Worm (Caenorhabditis elegans) whole organism, late embryonic: ENCODE data around the gene Y75B8A.34.
A peak's percentile ranks its signal among the peaks of the same experiment; 100 is the strongest.

Experiments used
- F13H6.1 ChIP-seq: sonication (generic microtip); optimal IDR thresholded peaks from 2 replicates; lab custom pipeline; 2016; ENCODE audit warnings: missing genetic modification characterization, missing compliant biosample characterization
- K09A11.1 ChIP-seq: sonication (generic microtip); optimal IDR thresholded peaks from 2 replicates; lab custom pipeline; 2017; ENCODE audit warnings: antibody characterized with exemption, mild to moderate bottlenecking, missing genetic modification characterization, missing compliant biosample characterization; ENCODE audit not compliant: insufficient read depth
- T23F11.4 ChIP-seq: fragments of 200-800 bp; sonication (Bioruptor generic); optimal IDR thresholded peaks from 2 replicates; lab custom pipeline; 2018; ENCODE audit warnings: mild to moderate bottlenecking, missing genetic modification characterization, missing compliant biosample characterization
- Y22D7AL.16 ChIP-seq: sonication (generic microtip); optimal IDR thresholded peaks from 2 replicates; lab custom pipeline; 2016; ENCODE audit warnings: missing genetic modification characterization, missing compliant biosample characterization
- ahr-1 ChIP-seq: sonication (generic microtip); optimal IDR thresholded peaks from 2 replicates; lab custom pipeline; 2016; ENCODE audit warnings: missing genetic modification characterization, missing compliant biosample characterization
- ama-1 ChIP-seq: fragments of 150-350 bp; optimal IDR thresholded peaks from 2 replicates; lab custom pipeline; 2014
- ceh-14 ChIP-seq: sonication (generic microtip); optimal IDR thresholded peaks from 2 replicates; lab custom pipeline; 2016; ENCODE audit warnings: missing genotype, missing genetic modification characterization, missing compliant biosample characterization
- ceh-18 ChIP-seq: sonication (generic microtip); optimal IDR thresholded peaks from 2 replicates; lab custom pipeline; 2016; ENCODE audit warnings: missing genetic modification characterization, missing compliant biosample characterization
- ceh-19 ChIP-seq: fragments of 200-800 bp; sonication (Bioruptor generic); optimal IDR thresholded peaks from 2 replicates; lab custom pipeline; 2018; ENCODE audit warnings: mild to moderate bottlenecking, missing genetic modification characterization, missing compliant biosample characterization
- ceh-2 ChIP-seq: sonication (generic microtip); optimal IDR thresholded peaks from 2 replicates; lab custom pipeline; 2016; ENCODE audit warnings: missing genotype, missing genetic modification characterization, missing compliant biosample characterization
- ceh-24 ChIP-seq: sonication (generic microtip); optimal IDR thresholded peaks from 2 replicates; lab custom pipeline; 2016; ENCODE audit warnings: mild to moderate bottlenecking, missing genetic modification characterization, missing compliant biosample characterization
- ceh-34 ChIP-seq: sonication (generic microtip); optimal IDR thresholded peaks from 2 replicates; lab custom pipeline; 2016; ENCODE audit warnings: mild to moderate bottlenecking, missing genetic modification characterization, missing compliant biosample characterization
- ceh-45 ChIP-seq: fragments of 200-800 bp; sonication (Bioruptor generic); IDR thresholded peaks from 2 replicates; pipeline ENCODE4 v1.3.6; 2022; ENCODE audit warnings: missing genetic modification reagents, missing genetic modification characterization, missing compliant biosample characterization
- ceh-48 ChIP-seq: sonication (generic microtip); optimal IDR thresholded peaks from 2 replicates; lab custom pipeline; 2016; ENCODE audit warnings: missing genetic modification characterization, inconsistent platforms, missing compliant biosample characterization
- ceh-6 ChIP-seq: fragments of 200-800 bp; sonication (Bioruptor generic); optimal IDR thresholded peaks from 2 replicates; lab custom pipeline; 2018; ENCODE audit warnings: mild to moderate bottlenecking, missing genetic modification characterization, missing compliant biosample characterization
- ceh-9 ChIP-seq: sonication (generic microtip); optimal IDR thresholded peaks from 2 replicates; lab custom pipeline; 2016; ENCODE audit warnings: mild to moderate bottlenecking, missing genetic modification characterization, inconsistent platforms, missing compliant biosample characterization
- che-1 ChIP-seq: sonication (generic microtip); optimal IDR thresholded peaks from 2 replicates; lab custom pipeline; 2016; ENCODE audit warnings: mild to moderate bottlenecking, missing genetic modification characterization, missing compliant biosample characterization
- dve-1 ChIP-seq: sonication (generic microtip); optimal IDR thresholded peaks from 2 replicates; lab custom pipeline; 2017; ENCODE audit warnings: antibody characterized with exemption, mild to moderate bottlenecking, missing genetic modification characterization, missing compliant biosample characterization
- elt-2 ChIP-seq: sonication (generic microtip); optimal IDR thresholded peaks from 2 replicates; lab custom pipeline; 2016; ENCODE audit warnings: missing genetic modification reagents, missing genetic modification characterization, missing compliant biosample characterization
- ets-4 ChIP-seq: sonication (generic microtip); optimal IDR thresholded peaks from 2 replicates; lab custom pipeline; 2016; ENCODE audit warnings: missing genetic modification characterization, missing compliant biosample characterization
- fax-1 ChIP-seq: sonication (generic microtip); optimal IDR thresholded peaks from 2 replicates; lab custom pipeline; 2016; ENCODE audit warnings: missing genotype, missing genetic modification characterization, missing compliant biosample characterization
- fkh-10 ChIP-seq: fragments of 150-350 bp; optimal IDR thresholded peaks from 2 replicates; lab custom pipeline; 2014; ENCODE audit warnings: missing biosample characterization, missing genetic modification reagents, missing genetic modification characterization
- fkh-6 ChIP-seq: sonication (generic microtip); optimal IDR thresholded peaks from 2 replicates; lab custom pipeline; 2016; ENCODE audit warnings: missing genetic modification characterization, missing compliant biosample characterization
- gmeb-2 ChIP-seq: sonication (generic microtip); optimal IDR thresholded peaks from 2 replicates; lab custom pipeline; 2016; ENCODE audit warnings: missing genetic modification characterization, inconsistent platforms, missing compliant biosample characterization
- hlh-15 ChIP-seq: sonication (generic microtip); optimal IDR thresholded peaks from 2 replicates; lab custom pipeline; 2016; ENCODE audit warnings: missing genetic modification characterization, missing compliant biosample characterization
- hlh-6 ChIP-seq: sonication (generic microtip); optimal IDR thresholded peaks from 2 replicates; lab custom pipeline; 2016; ENCODE audit warnings: missing genotype, missing genetic modification characterization, missing compliant biosample characterization
- lim-6 ChIP-seq: sonication (generic microtip); optimal IDR thresholded peaks from 2 replicates; lab custom pipeline; 2016; ENCODE audit warnings: missing genetic modification characterization, missing compliant biosample characterization
- lin-11 ChIP-seq: fragments of 200-800 bp; sonication (Bioruptor generic); optimal IDR thresholded peaks from 2 replicates; lab custom pipeline; 2018; ENCODE audit warnings: mild to moderate bottlenecking, missing genetic modification characterization, missing compliant biosample characterization
- madf-2 ChIP-seq: sonication (generic microtip); optimal IDR thresholded peaks from 2 replicates; lab custom pipeline; 2017; ENCODE audit warnings: missing genetic modification characterization, missing compliant biosample characterization
- nfya-1 ChIP-seq: sonication (generic microtip); optimal IDR thresholded peaks from 2 replicates; lab custom pipeline; 2017; ENCODE audit warnings: missing genetic modification characterization, mild to moderate bottlenecking, missing compliant biosample characterization, antibody characterized with exemption, moderate library complexity
- nhr-232 ChIP-seq: sonication (generic microtip); optimal IDR thresholded peaks from 2 replicates; lab custom pipeline; 2016; ENCODE audit warnings: missing genetic modification characterization, missing compliant biosample characterization
- npax-4 ChIP-seq: sonication (generic microtip); optimal IDR thresholded peaks from 2 replicates; lab custom pipeline; 2016; ENCODE audit warnings: missing genetic modification characterization, missing compliant biosample characterization
- odd-2 ChIP-seq: sonication (generic microtip); optimal IDR thresholded peaks from 2 replicates; lab custom pipeline; 2017; ENCODE audit warnings: antibody characterized with exemption, mild to moderate bottlenecking, missing genetic modification characterization, missing compliant biosample characterization
- pag-3 ChIP-seq: sonication (generic microtip); optimal IDR thresholded peaks from 2 replicates; lab custom pipeline; 2016; ENCODE audit warnings: missing compliant biosample characterization, missing genetic modification characterization, borderline replicate concordance
- pat-9 ChIP-seq: fragments of 200-800 bp; sonication (Bioruptor generic); optimal IDR thresholded peaks from 2 replicates; lab custom pipeline; 2018; ENCODE audit warnings: mild to moderate bottlenecking, missing genetic modification characterization, moderate library complexity, missing compliant biosample characterization
- pha-4 ChIP-seq: fragments of 150-350 bp; optimal IDR thresholded peaks from 2 replicates; lab custom pipeline; 2018; ENCODE audit warnings: missing biosample characterization, missing genetic modification reagents, missing genetic modification characterization
- ref-2 ChIP-seq: sonication (generic microtip); optimal IDR thresholded peaks from 2 replicates; lab custom pipeline; 2016; ENCODE audit warnings: missing genetic modification characterization, missing compliant biosample characterization
- rnt-1 ChIP-seq: sonication (generic microtip); optimal IDR thresholded peaks from 2 replicates; lab custom pipeline; 2016; ENCODE audit warnings: missing genetic modification characterization, missing compliant biosample characterization
- sdc-2 ChIP-seq: sonication (generic microtip); optimal IDR thresholded peaks from 2 replicates; lab custom pipeline; 2016; ENCODE audit warnings: missing genotype, missing genetic modification characterization, missing compliant biosample characterization
- sox-4 ChIP-seq: sonication (generic microtip); optimal IDR thresholded peaks from 2 replicates; lab custom pipeline; 2017; ENCODE audit warnings: mild to moderate bottlenecking, missing genetic modification characterization, inconsistent platforms, missing compliant biosample characterization
- tbx-2 ChIP-seq: sonication (generic microtip); optimal IDR thresholded peaks from 2 replicates; lab custom pipeline; 2016; ENCODE audit warnings: missing genetic modification characterization, missing compliant biosample characterization
- tbx-7 ChIP-seq: sonication (generic microtip); optimal IDR thresholded peaks from 2 replicates; lab custom pipeline; 2016; ENCODE audit warnings: missing genotype, missing genetic modification characterization, missing compliant biosample characterization
- ttx-3 ChIP-seq: sonication (generic microtip); optimal IDR thresholded peaks from 2 replicates; lab custom pipeline; 2016; ENCODE audit warnings: missing genetic modification reagents, missing genetic modification characterization, missing compliant biosample characterization
- zip-5 ChIP-seq: sonication (generic microtip); optimal IDR thresholded peaks from 2 replicates; lab custom pipeline; 2016; ENCODE audit warnings: missing genetic modification characterization, missing compliant biosample characterization
- ztf-16 ChIP-seq: sonication (generic microtip); optimal IDR thresholded peaks from 2 replicates; lab custom pipeline; 2017; ENCODE audit warnings: missing genetic modification characterization, missing compliant biosample characterization

Y75B8A.34 gene

DNA sequence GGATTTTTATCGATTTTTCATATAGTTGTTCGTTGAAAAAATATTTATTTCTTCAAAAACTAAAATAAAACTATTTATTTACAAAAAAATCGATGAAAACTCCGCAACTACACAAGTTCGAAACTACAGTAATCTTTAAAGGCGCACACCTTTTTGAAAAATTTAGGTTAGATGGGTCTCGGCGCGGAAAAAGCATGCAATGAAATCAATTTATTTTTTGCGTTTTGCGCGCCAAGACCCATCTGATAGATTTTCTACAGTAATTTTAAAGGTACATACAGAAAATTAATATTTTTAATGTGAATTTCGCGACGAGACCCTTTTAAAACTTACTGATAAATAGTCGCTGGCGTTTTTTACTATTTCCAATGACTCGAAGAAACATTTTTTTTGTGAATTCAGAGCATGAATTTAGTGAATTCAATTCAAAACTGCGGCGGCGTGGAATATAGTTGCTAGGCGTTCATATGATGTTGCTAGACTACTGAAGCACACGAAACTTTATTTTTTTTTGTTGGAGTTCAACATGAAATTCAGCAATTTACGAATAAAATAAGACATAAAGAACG lies 7.7 kb downstream of the Y75B8A.34 start, which contains the start of gene Y75B8A.33:
TSS of gene Y75B8A.33 (minus strand) at position 385 of the 569 bp plus-strand sequence.
- TF ChIP-seq ztf-16 (no peak), nhr-232 (tag; lab: Kevin White, UChicago) (no peak), madf-2 (no peak), Y22D7AL.16 (tag; lab: Kevin White, UChicago) (no peak), ceh-9 (tag; lab: Kevin White, UChicago) (no peak), ceh-14 (tag; lab: Kevin White, UChicago) (no peak), sdc-2 (no peak), npax-4 (tag; lab: Kevin White, UChicago) (no peak), sox-4 (tag; lab: Kevin White, UChicago) (no peak), ceh-45 (GFP tag; lab: Robert Waterston, UW) (no peak), ama-1 (no peak), ttx-3 (tag; lab: Kevin White, UChicago) (no peak), ceh-18 (tag; lab: Kevin White, UChicago) (no peak), ceh-24 (tag; lab: Kevin White, UChicago) (no peak), ahr-1 (tag; lab: Kevin White, UChicago) (no peak), nfya-1 (tag; lab: Kevin White, UChicago) (no peak), gmeb-2 (tag; lab: Kevin White, UChicago) (no peak)

DNA sequence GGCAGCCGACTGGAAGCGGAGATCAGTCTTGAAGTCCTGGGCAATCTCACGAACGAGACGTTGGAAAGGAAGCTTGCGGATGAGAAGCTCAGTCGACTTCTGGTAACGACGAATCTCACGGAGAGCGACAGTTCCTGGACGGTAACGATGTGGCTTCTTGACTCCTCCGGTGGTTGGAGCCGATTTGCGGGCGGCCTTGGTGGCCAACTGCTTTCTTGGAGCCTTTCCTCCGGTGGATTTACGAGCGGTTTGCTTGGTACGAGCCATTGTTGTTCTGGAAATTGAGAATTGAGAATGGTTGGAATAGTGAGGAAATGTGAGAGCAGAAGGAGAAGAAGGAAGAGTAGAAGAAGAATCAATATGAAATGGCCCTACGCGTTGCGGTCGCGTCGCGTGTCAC lies 8.5 kb downstream of the Y75B8A.34 start:
- TF ChIP-seq pag-3 (tag; lab: Kevin White, UChicago): no peak
- no peak for TF ChIP-seq ets-4 (tag; lab: Kevin White, UChicago)
- no peak for TF ChIP-seq lin-11 (tag; lab: Kevin White, UChicago)
- no peak for TF ChIP-seq fax-1 (tag; lab: Kevin White, UChicago)
- TF ChIP-seq npax-4 (tag; lab: Kevin White, UChicago): no peak
- TF ChIP-seq pat-9 (tag; lab: Kevin White, UChicago): no peak
- TF ChIP-seq dve-1 (tag; lab: Kevin White, UChicago): no peak
- no peak for TF ChIP-seq ceh-14 (tag; lab: Kevin White, UChicago)
- no peak for TF ChIP-seq ahr-1 (tag; lab: Kevin White, UChicago)
- TF ChIP-seq ttx-3 (tag; lab: Kevin White, UChicago): no peak
- no peak for TF ChIP-seq nhr-232 (tag; lab: Kevin White, UChicago)
- TF ChIP-seq K09A11.1 (tag; lab: Kevin White, UChicago): no peak
- TF ChIP-seq ceh-9 (tag; lab: Kevin White, UChicago): no peak
- TF ChIP-seq T23F11.4: no peak
- no peak for TF ChIP-seq ama-1
- TF ChIP-seq ceh-34: no peak
- no peak for TF ChIP-seq zip-5 (tag; lab: Kevin White, UChicago)
- TF ChIP-seq ceh-6 (GFP tag; lab: Kevin White, UChicago): no peak
- no peak for TF ChIP-seq tbx-2 (tag; lab: Kevin White, UChicago)
- no peak for TF ChIP-seq F13H6.1

DNA sequence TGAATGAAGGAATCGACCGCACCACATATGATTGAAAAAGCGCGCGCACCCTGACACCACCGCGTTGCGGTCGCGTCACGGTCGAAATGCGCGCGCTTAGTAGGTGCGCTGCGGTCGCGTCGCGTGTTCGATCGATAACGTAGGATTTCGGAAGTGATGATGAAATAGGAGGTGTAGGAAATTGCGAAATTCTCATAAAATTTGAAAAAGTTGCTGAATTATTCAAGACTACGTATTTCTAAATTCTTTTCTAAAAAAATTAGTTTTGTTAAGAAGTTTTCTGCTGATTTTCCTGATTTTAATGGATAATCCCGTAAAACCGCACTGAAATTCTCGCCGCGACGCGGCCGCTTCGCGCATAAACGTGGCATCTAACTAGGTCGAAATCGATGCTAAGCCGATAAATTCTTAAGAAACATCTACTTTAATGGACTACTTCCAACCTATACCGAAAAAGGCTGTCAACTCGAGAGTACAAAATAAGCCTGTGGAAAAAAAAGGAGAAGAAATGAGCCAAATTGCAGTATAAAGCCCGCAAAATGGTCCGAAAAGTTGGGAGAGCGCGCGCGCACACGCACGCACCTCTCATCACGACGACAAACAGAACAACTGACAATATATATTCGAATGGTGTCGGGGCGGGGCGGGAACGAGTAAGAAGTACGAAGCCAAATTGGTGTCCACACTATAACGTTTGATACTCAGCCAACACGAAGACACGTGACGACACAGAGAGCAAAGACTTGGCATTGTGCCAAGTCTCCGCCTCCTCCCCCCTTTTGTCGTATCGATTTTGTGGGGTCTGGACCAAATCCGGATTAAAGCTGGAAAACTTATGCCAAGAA lies 9.3 kb downstream of the Y75B8A.34 start, which contains the start of gene his-72:
TSS of gene his-72 (minus strand) at position 589 of the 845 bp plus-strand sequence.
- TF ChIP-seq ref-2 (tag; lab: Kevin White, UChicago): peak; percentile 27
- TF ChIP-seq ceh-6 (GFP tag; lab: Kevin White, UChicago): no peak
- no peak for TF ChIP-seq lin-11 (tag; lab: Kevin White, UChicago)
- TF ChIP-seq pag-3 (tag; lab: Kevin White, UChicago): no peak
- peak; percentile 10 for TF ChIP-seq rnt-1 (tag; lab: Kevin White, UChicago)
- peak; percentile 48 for TF ChIP-seq hlh-6 (tag; lab: Kevin White, UChicago)
- TF ChIP-seq elt-2: no peak
- TF ChIP-seq pha-4: no peak
- no peak for TF ChIP-seq npax-4 (tag; lab: Kevin White, UChicago)
- peak; percentile 77 for TF ChIP-seq ceh-48 (tag; lab: Kevin White, UChicago)
- TF ChIP-seq pat-9 (tag; lab: Kevin White, UChicago): no peak
- no peak for TF ChIP-seq hlh-15
- TF ChIP-seq che-1 (tag; lab: Kevin White, UChicago): no peak
- TF ChIP-seq fkh-10: no peak
- no peak for TF ChIP-seq ets-4 (tag; lab: Kevin White, UChicago)
- no peak for TF ChIP-seq F13H6.1
- no peak for TF ChIP-seq tbx-7
- TF ChIP-seq lim-6 (tag; lab: Kevin White, UChicago): no peak
- TF ChIP-seq fax-1 (tag; lab: Kevin White, UChicago): no peak
- peak; percentile 10 for TF ChIP-seq tbx-2 (tag; lab: Kevin White, UChicago)
- no peak for TF ChIP-seq fkh-6 (tag; lab: Kevin White, UChicago)
- peak; percentile 2 for TF ChIP-seq ceh-34
- no peak for TF ChIP-seq odd-2 (tag; lab: Kevin White, UChicago)
- TF ChIP-seq ceh-45 (GFP tag; lab: Robert Waterston, UW): no peak
- TF ChIP-seq ceh-2 (tag; lab: Kevin White, UChicago): no peak
- TF ChIP-seq ceh-19 (GFP tag; lab: Kevin White, UChicago): no peak
